Worm (Caenorhabditis elegans) whole organism, L4 larva: Measurements from ENCODE around the gene nep-23.

Source experiments
- jun-1 ChIP-seq: fragments of 150-350 bp; optimal IDR thresholded peaks from 2 replicates; lab custom pipeline; 2014; ENCODE audit warnings: missing biosample characterization, missing genetic modification reagents, missing genetic modification characterization
- spr-3 ChIP-seq: fragments of 200-800 bp; sonication (Bioruptor generic); optimal IDR thresholded peaks from 2 replicates; lab custom pipeline; 2018; ENCODE audit warnings: mild to moderate bottlenecking, missing genetic modification characterization, missing compliant biosample characterization

- TF ChIP-seq spr-3 (GFP tag; lab: Kevin White, UChicago) (no peak), jun-1 (tag; lab: Kevin White, UChicago) (no peak)
Observed at ce11 chrIV:16952389-16952788, 32.2 kb downstream of the nep-23 start.
